Fruit fly (Drosophila melanogaster): ENCODE measurements around the gene rut.

The rut gene

DNA sequence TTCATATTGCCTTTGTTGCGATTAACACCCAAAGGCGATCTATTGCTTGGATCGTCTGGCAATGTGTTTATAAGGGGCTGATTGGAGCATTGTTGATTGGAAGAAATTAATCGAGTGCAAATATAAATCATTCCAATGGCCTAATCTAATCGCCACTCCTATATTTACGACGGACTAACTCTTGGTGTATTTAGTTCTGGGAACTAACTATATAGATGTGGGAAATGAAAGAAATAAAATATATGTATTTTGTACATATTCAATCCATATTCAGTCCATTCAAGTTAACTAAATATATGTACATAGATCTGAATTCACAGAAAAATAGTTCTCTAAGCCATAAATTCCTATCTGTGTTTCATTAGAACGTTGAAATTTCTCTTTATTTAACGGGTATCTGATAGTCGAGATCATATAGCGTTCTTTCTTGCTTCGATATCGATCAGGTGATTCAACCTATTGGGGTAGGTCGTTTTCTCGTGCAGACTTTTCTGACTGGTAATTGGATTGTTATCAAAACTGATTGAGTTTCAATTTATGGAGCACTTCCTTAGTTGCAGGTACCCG is 41.8 kb downstream of the rut start, which contains the start of gene Ag5r2:
Gene Ag5r2 (minus strand): TSS at position 51 of the 567 bp plus-strand sequence.
- no peak for TF ChIP-seq CG17801 (GFP tag; optimal IDR thresholded peaks at IDR 0.05; ENCODE audit: partially characterized antibody)

DNA sequence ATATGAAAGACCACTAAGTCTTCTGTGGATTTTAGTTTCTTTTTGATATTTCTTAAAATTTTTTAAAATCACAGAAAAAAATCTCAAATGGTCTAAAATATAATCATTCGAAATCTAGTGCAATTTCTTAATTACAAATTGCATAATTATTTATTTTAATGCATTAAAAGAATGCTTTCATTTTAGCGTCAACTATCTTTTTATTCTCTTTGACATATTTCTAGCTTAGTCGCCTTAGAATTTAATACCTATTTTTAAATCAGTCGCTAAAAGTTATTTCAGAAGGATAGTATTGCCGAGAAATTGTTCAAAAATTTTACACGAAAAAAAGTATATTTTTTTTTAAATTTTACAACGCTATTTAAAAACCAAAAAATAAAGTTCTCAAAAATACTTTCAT is 49.4 kb downstream of the rut start, which contains the start of gene CG5347:
Gene CG5347 (plus strand): TSS at position 301 of the 400 bp plus-strand sequence.
- no peak for TF ChIP-seq CG17801 (GFP tag; optimal IDR thresholded peaks at IDR 0.05; ENCODE audit: partially characterized antibody)

DNA sequence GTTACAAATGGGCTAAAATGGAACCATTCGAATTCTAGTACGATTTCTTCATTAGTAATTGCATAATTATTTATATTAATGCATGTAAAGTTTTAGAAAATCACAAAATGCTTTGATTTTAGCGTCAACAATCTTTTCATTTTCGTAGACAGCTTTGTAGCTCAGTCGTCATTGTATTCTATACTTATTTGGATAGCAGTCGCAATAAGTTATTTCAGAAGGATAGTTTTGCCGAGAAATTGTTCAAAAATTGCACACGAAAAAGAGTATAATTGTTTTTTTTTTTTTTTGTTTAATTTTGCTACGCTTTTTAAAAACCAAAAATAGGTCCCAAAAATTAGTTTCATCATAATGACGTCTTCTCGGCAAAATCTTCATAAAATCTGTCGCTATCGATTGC is 50.9 kb downstream of the rut start, which contains the start of gene CG5334:
Gene CG5334 (plus strand): TSS at position 301 of the 400 bp plus-strand sequence.
- no peak for TF ChIP-seq CG17801 (GFP tag; optimal IDR thresholded peaks at IDR 0.05; ENCODE audit: partially characterized antibody)

DNA sequence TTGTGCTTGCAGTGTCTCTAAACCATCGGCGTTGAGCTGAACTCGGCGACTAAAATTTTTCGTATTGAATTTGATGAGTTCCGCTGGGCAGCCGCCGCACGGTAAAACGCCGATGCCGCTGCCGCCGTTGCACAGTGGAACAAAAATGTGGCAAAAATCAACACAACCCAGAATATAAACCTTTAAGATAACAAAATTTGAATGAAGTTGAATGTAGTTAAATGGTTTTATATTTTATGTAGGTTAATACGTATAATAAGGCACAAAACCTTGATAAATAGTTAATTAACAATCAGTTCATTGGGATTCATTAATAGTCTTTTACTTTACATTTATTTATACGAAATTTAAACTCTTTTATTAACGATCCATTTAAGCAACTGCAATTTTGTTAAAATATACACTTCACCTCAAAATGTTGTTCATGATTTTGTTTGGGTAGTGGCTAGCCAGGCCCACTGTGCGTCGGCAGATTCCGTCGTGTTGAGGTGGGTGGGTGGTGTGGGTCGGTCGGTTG is 60.1 kb downstream of the rut start, which contains the start of gene CG15890:
Gene CG15890 (minus strand): TSS at position 51 of the 517 bp plus-strand sequence.
- TF ChIP-seq CG17801 (GFP tag; optimal IDR thresholded peaks at IDR 0.05; ENCODE audit: partially characterized antibody) = no peak

DNA sequence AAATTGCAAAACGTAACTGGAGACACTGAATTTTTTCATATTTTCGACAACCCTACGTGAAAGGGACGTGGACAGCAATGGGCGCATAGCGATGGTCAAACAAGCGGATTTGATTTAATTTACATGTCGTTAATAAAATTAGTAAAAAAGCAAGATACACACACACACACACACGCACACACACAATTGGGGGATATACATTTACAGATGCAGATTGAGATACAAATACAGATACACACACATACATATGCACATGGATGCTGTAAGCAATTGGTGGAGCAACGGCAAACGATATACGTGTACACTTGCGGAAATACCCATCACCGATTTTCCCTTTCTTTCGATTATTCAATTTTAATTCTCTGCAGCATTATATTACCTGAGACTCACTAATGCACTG is 60.8 kb downstream of the rut start:
- TF ChIP-seq CG17801 (GFP tag; optimal IDR thresholded peaks at IDR 0.05; ENCODE audit: partially characterized antibody) = no peak

DNA sequence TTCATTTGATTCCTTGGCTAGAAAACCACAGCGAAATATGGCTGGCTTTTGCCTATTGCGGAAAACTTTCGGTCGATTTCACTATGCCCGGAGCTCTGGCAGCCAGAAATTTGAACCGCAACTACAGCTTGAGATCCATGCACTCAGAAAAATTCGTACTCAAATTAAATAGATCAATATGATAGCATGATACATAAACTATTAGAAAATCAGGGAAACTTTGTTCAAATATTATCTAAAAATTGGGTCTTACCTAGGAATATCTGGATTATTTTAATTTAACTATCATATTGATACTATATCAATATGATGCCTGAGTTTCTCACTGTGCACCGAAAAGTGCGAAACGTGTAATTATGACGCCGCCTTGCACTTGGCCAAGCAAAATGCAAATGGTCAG is 74.7 kb downstream of the rut start:
- no peak for TF ChIP-seq CG17801 (GFP tag; optimal IDR thresholded peaks at IDR 0.05; ENCODE audit: partially characterized antibody)

DNA sequence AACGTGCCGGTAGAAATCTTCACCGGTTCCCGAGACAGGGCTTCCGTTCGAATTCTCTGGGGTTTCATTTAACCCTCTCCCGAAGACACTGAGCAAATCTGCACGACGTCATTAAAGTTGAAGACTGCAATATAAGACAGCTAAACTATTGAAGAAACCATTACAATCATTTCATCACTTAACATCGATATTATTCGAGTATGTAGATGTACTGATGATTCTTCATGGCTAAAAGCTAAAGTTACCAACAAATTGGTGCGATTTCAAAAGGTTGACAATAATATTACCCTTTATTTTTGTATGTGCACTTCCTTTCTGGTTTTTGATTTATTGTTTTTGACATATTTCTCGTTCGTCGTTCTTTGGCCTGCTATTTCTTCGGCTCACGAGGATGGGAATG is 75.4 kb downstream of the rut start:
- no peak for TF ChIP-seq CG17801 (GFP tag; optimal IDR thresholded peaks at IDR 0.05; ENCODE audit: partially characterized antibody)

DNA sequence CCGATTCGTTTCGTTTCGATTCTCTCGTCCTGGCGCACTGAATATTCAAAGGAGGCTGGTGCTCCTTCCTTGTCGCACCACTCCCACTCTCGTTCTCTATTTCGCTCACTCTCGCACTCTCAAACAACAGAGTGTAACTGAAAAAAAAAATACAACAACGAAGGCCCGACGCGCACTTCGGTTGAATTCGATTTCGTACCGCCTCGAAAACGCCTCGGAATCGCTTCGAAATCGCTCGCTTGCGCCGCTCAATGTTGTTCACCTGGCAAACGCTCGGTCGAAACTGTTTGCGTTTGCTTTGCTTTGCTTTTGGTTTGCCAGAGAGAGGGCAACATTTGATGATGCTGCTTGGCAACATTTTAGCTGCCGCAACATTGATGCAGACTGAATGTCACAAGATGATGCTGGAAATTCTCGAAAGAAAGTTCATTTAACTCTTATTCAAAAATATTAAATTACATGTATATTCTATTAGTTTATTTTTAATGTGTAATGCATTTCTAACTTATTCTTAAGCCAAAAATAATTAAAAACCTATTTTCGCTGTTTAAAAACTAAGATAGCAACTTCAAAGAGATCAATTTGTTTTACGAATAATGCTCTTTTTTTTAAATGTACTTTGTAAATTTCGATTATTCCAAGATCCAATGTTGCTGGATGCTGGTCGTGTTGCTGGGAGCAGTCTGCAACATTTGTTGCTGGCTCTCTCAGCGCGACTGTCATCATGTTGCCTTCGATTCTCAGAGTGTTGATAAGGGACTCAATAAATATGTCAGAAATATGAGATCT is 76.6 kb downstream of the rut start, which contains the start of gene NetB:
Gene NetB (minus strand): TSS at position 291 of the 789 bp plus-strand sequence.
- no peak for TF ChIP-seq CG17801 (GFP tag; optimal IDR thresholded peaks at IDR 0.05; ENCODE audit: partially characterized antibody)

DNA sequence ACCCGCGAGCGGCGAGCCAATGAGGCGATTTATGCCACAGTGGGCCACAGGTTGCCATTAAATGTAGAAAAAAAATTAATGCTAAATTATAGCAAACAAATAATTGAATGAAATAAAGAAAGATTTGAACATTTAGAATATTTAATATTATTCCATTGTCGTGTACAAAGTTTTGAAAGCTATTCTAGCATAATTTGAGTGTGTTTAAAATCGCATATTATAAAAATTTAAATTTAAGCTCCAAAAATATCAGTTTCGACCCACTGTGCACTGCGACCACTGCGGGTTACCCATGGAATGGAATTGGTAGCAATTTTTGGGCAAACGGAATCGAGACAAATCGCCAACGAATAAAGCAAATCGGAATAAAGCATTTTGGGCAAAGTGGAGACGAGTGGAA is 82.1 kb downstream of the rut start:
- no peak for TF ChIP-seq CG17801 (GFP tag; optimal IDR thresholded peaks at IDR 0.05; ENCODE audit: partially characterized antibody)

DNA sequence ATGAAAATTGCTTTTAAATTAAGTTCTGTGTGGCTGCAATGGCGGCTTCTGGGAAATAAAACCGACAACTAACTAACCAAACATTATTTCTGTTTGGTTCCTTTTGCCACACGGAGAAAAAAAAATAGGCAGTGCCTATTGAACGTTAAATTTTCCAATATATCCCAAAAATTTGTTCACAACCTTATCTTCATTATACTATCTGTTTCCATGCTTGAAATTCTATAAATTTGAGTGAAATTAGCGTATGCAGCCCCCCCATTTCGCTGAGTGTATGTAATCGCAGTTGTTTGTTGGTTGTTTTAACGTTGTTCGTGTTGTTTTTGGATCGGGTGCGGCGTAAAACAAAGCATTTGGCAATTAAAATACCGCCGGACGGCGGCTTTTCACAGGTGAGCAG is 87.5 kb downstream of the rut start:
- TF ChIP-seq CG17801 (GFP tag; optimal IDR thresholded peaks at IDR 0.05; ENCODE audit: partially characterized antibody) = no peak
